Worm (Caenorhabditis elegans): ENCODE measurements around the gene grd-5.

The grd-5 gene

DNA sequence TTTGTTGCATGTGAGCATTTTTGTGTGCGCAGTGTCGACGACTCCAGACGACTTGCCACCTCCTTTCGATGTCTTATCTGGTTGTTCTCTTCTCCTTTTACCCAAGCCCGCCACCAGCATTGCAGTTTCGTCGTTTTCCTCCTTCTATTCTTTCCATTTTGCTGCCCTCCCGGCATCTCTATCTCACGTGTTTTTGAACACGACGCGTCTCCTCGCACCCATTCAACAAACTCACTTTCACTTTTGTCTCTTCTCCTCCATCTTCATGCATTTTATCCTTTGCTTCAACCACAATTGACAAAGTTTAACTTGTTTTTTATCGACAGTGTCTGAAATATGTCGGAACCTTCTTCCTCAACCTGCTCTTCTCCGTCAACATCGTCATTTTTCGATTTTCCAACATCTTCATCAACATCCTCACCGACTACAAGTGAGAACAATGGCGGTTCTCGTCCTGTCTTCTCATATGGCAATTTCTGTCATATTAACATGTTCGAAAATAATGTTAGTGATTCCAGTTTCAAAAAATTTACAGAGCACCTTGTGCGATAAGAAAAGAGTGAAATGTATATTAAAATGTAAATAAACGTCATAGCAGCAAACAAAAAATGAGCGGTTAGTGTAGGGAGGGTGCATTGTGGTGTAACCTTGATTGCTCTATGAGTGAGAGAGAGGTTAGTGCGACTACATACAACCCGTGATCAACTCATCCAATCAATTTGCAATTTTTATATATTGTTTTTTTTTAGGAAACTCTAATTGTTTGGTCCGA lies 8.0 kb upstream of the grd-5 start, which contains the start of gene fip-4:
Gene fip-4, minus strand, starts transcription at position 636 of the 772 bp plus-strand sequence.
- TF ChIP-seq egl-27 (tag; optimal IDR thresholded peaks at IDR 0.05) (no peak), nhr-25 (tag; optimal IDR thresholded peaks at IDR 0.05) (peak; percentile 79), lsy-2 (tag; optimal IDR thresholded peaks at IDR 0.05) (peak in 1 of 2 experiments; percentile 22), C34F6.9 (tag; optimal IDR thresholded peaks at IDR 0.05) (peak; percentile 45), fos-1 (tag; optimal IDR thresholded peaks at IDR 0.05) (peak; percentile 43), sem-4 (tag; optimal IDR thresholded peaks at IDR 0.05) (peak; percentile 28), ztf-11 (tag; optimal IDR thresholded peaks at IDR 0.05) (no peak), sma-9 (GFP tag; optimal IDR thresholded peaks at IDR 0.05) (peak; percentile 70), sma-9 (tag; optimal IDR thresholded peaks at IDR 0.05) (no peak), skn-1 (tag; optimal IDR thresholded peaks at IDR 0.05) (no peak), dmd-4 (tag; optimal IDR thresholded peaks at IDR 0.05) (no peak), mdl-1 (tag; optimal IDR thresholded peaks at IDR 0.05) (peak in 1 of 2 experiments; percentile 34), nhr-21 (tag; optimal IDR thresholded peaks at IDR 0.05) (peak; percentile 44), lin-39 (tag; optimal IDR thresholded peaks at IDR 0.05) (no peak), Y55F3AM.14 (GFP tag; optimal IDR thresholded peaks at IDR 0.05) (no peak), sma-3 (GFP tag; optimal IDR thresholded peaks at IDR 0.05) (peak; percentile 29), ama-1 (optimal IDR thresholded peaks at IDR 0.05) (peak; percentile 55), nhr-129 (tag; optimal IDR thresholded peaks at IDR 0.05) (peak; percentile 46), F13H6.1 (tag; optimal IDR thresholded peaks at IDR 0.05) (peak; percentile 7), blmp-1 (tag; optimal IDR thresholded peaks at IDR 0.05; ENCODE audit: insufficient read depth) (peak; percentile 98)

DNA sequence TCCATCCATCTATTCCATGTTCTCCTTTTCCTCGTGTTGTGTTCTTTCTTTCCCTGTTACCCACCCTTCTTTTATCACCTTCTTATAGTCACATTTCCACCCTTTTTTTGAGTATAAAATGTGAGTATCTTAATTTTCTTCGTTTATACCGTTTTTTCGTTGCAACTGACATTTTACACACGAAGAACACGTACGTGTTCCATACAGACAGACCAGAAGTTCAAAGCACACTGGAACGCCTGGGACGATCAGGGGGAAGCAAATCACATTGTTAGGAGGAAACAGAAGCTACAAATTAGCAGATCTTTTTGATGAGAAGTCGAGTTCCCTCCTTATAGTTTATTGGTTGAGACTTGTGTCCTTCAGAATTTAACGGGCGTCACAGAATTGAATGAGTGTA lies 3.1 kb upstream of the grd-5 start:
- TF ChIP-seq blmp-1 (tag; optimal IDR thresholded peaks at IDR 0.05; ENCODE audit: insufficient read depth) (no peak), nhr-12 (tag; optimal IDR thresholded peaks at IDR 0.05) (no peak), nhr-23 (tag; optimal IDR thresholded peaks at IDR 0.05) (no peak), sma-9 (GFP tag; optimal IDR thresholded peaks at IDR 0.05) (no peak), sma-9 (tag; optimal IDR thresholded peaks at IDR 0.05) (no peak), nhr-11 (tag; optimal IDR thresholded peaks at IDR 0.05) (no peak), nhr-237 (tag; optimal IDR thresholded peaks at IDR 0.05) (no peak), ZK546.5 (tag; optimal IDR thresholded peaks at IDR 0.05) (no peak), R02D3.7 (tag; optimal IDR thresholded peaks at IDR 0.05) (no peak), unc-55 (GFP tag; optimal IDR thresholded peaks at IDR 0.05) (no peak), gmeb-1 (tag; optimal IDR thresholded peaks at IDR 0.05) (no peak), ztf-4 (tag; optimal IDR thresholded peaks at IDR 0.05) (no peak), nhr-129 (tag; optimal IDR thresholded peaks at IDR 0.05) (no peak), peb-1 (tag; optimal IDR thresholded peaks at IDR 0.05) (no peak), lin-39 (tag; optimal IDR thresholded peaks at IDR 0.05) (no peak), lin-11 (tag; optimal IDR thresholded peaks at IDR 0.05) (no peak), crh-2 (tag; optimal IDR thresholded peaks at IDR 0.05) (no peak), ztf-11 (tag; optimal IDR thresholded peaks at IDR 0.05) (no peak), Y55F3AM.14 (GFP tag; optimal IDR thresholded peaks at IDR 0.05) (no peak)

ce11 chrV:8621213-8621612 lies 2.4 kb downstream of the grd-5 start, which contains the start of gene idpc-2:
Gene idpc-2, minus strand, starts transcription at chrV:8621313.
- no peak for TF ChIP-seq skn-1 (tag; optimal IDR thresholded peaks at IDR 0.05)
- TF ChIP-seq elt-3 (tag; optimal IDR thresholded peaks at IDR 0.05) = no peak
- TF ChIP-seq nhr-25 (tag; optimal IDR thresholded peaks at IDR 0.05) = no peak
- no peak for TF ChIP-seq ama-1 (optimal IDR thresholded peaks at IDR 0.05)

- TF ChIP-seq C34F6.9 (tag; optimal IDR thresholded peaks at IDR 0.05) (no peak), ceh-82 (tag; optimal IDR thresholded peaks at IDR 0.05) (no peak), nhr-25 (tag; optimal IDR thresholded peaks at IDR 0.05) (no peak), snpc-4 (tag; optimal IDR thresholded peaks at IDR 0.05) (no peak), ZK546.5 (tag; optimal IDR thresholded peaks at IDR 0.05) (no peak), mbf-1 (tag; optimal IDR thresholded peaks at IDR 0.05) (no peak), nhr-237 (tag; optimal IDR thresholded peaks at IDR 0.05) (no peak), ztf-4 (tag; optimal IDR thresholded peaks at IDR 0.05) (no peak), lin-11 (tag; optimal IDR thresholded peaks at IDR 0.05) (no peak), Y55F3AM.14 (GFP tag; optimal IDR thresholded peaks at IDR 0.05) (no peak)
Measured at ce11 chrV:8622314-8622713, 3.5 kb downstream of the grd-5 start, which contains the start of gene F41E6.1. Gene F41E6.1, plus strand, starts transcription at chrV:8622614.

All from whole organism, L2 larva.